Fruit fly (Drosophila melanogaster): ENCODE measurements around the gene mthl14.

- TF ChIP-seq Myc (optimal IDR thresholded peaks at IDR 0.05) (no peak), h (optimal IDR thresholded peaks at IDR 0.05) (no peak), insv (optimal IDR thresholded peaks at IDR 0.05) (no peak), Sin3A (optimal IDR thresholded peaks at IDR 0.05) (no peak), psq (optimal IDR thresholded peaks at IDR 0.05) (no peak), ttk (optimal IDR thresholded peaks at IDR 0.05) (no peak)
These were observed 16.4 kb downstream of the mthl14 start for dm6 chr3L:263500-264377.
